Fruit fly (Drosophila melanogaster) whole organism, larva: ENCODE results near the gene CG14655.

Experiments used
- noc ChIP-seq: fragments of 200-800 bp; sonication (Bioruptor generic); optimal IDR thresholded peaks from 3 replicates; lab custom pipeline; 2019; ENCODE audit warnings: missing biosample characterization, mild to moderate bottlenecking, missing genetic modification characterization, moderate library complexity

The CG14655 gene

dm6 chr3R:4780262-4780661 is at the start of gene CG14655:
TSS of gene CG14655 (minus strand) at chr3R:4780302.
- TF ChIP-seq noc (tag; lab: Kevin White, UChicago): no peak

dm6 chr3R:4825188-4825587 is 45.1 kb upstream of the CG14655 start:
- no peak for TF ChIP-seq noc (tag; lab: Kevin White, UChicago)

dm6 chr3R:4821098-4821605 is 41.0 kb upstream of the CG14655 start, which contains the start of gene CG14657:
TSS of gene CG14657 (minus strand) at chr3R:4821432.
- no peak for TF ChIP-seq noc (tag; lab: Kevin White, UChicago)

dm6 chr3R:4816018-4816417 is 35.9 kb upstream of the CG14655 start, which contains the start of gene BBS5:
TSS of gene BBS5 (plus strand) at chr3R:4816318.
- no peak for TF ChIP-seq noc (tag; lab: Kevin White, UChicago)

- TF ChIP-seq noc (tag; lab: Kevin White, UChicago): no peak
These were observed 34.6 kb upstream of the CG14655 start for dm6 chr3R:4814677-4815076.

- peak; percentile 33 for TF ChIP-seq noc (tag; lab: Kevin White, UChicago)
These were observed 33.1 kb upstream of the CG14655 start for dm6 chr3R:4813172-4813716.

- peak; percentile 7 for TF ChIP-seq noc (tag; lab: Kevin White, UChicago)
These were observed 31.9 kb upstream of the CG14655 start, which contains the start of the genes Hus1-like and ctrip for dm6 chr3R:4811936-4812534. TSS of gene Hus1-like (minus strand) at chr3R:4812096. TSS of gene ctrip (minus strand) at chr3R:4812096.

dm6 chr3R:4811124-4811935 is 31.2 kb upstream of the CG14655 start, which contains the start of gene Gmppb:
TSS of gene Gmppb (plus strand) at chr3R:4811444.
- no peak for TF ChIP-seq noc (tag; lab: Kevin White, UChicago)

dm6 chr3R:4809944-4810653 is 30.0 kb upstream of the CG14655 start:
- no peak for TF ChIP-seq noc (tag; lab: Kevin White, UChicago)

- TF ChIP-seq noc (tag; lab: Kevin White, UChicago): no peak
These were observed 27.5 kb upstream of the CG14655 start for dm6 chr3R:4807582-4807981.

dm6 chr3R:4806318-4806757 is 26.2 kb upstream of the CG14655 start:
- peak; percentile 22 for TF ChIP-seq noc (tag; lab: Kevin White, UChicago)

- TF ChIP-seq noc (tag; lab: Kevin White, UChicago): no peak
These were observed 25.0 kb upstream of the CG14655 start for dm6 chr3R:4804828-4805707.

- TF ChIP-seq noc (tag; lab: Kevin White, UChicago): no peak
These were observed 24.1 kb upstream of the CG14655 start for dm6 chr3R:4804126-4804649.

- TF ChIP-seq noc (tag; lab: Kevin White, UChicago): no peak
These were observed 17.9 kb upstream of the CG14655 start for dm6 chr3R:4798025-4798424.
